Worm (Caenorhabditis elegans): ENCODE data around the gene K08E4.3.

The K08E4.3 gene

ce11 chrIV:12013120-12013519, 44.4 kb upstream of the K08E4.3 start, which contains the start of gene spe-17:
Gene spe-17 (plus strand): TSS chrIV:12013420.
- TF ChIP-seq hlh-1 (tag; optimal IDR thresholded peaks at IDR 0.05): no peak
- no peak for TF ChIP-seq nhr-237 (tag; optimal IDR thresholded peaks at IDR 0.05)
- TF ChIP-seq mab-5 (tag; optimal IDR thresholded peaks at IDR 0.05): no peak
- TF ChIP-seq nhr-2 (tag; optimal IDR thresholded peaks at IDR 0.05): no peak
- TF ChIP-seq lin-13 (tag; optimal IDR thresholded peaks at IDR 0.05): no peak
- TF ChIP-seq sem-2 (GFP tag; optimal IDR thresholded peaks at IDR 0.05): no peak
- no peak for TF ChIP-seq ceh-83 (GFP tag; optimal IDR thresholded peaks at IDR 0.05)
- TF ChIP-seq ces-1 (GFP tag; optimal IDR thresholded peaks at IDR 0.05): no peak

ce11 chrIV:12015586-12015985, 42.0 kb upstream of the K08E4.3 start, which contains the start of gene lips-6:
Gene lips-6 (minus strand): TSS chrIV:12015686.
- TF ChIP-seq flh-1 (GFP tag; optimal IDR thresholded peaks at IDR 0.05): no peak
- no peak for TF ChIP-seq nhr-28 (tag; optimal IDR thresholded peaks at IDR 0.05)

ce11 chrIV:12018920-12019319, 38.6 kb upstream of the K08E4.3 start:
- no peak for TF ChIP-seq mls-2 (tag; optimal IDR thresholded peaks at IDR 0.05)

- TF ChIP-seq M03D4.4 (tag; optimal IDR thresholded peaks at IDR 0.05) (no peak), elt-1 (tag; optimal IDR thresholded peaks at IDR 0.05; ENCODE audit: borderline replicate concordance, insufficient read depth) (peak; percentile 20), mab-5 (tag; optimal IDR thresholded peaks at IDR 0.05) (no peak), nhr-237 (tag; optimal IDR thresholded peaks at IDR 0.05) (no peak), cnd-1 (tag; optimal IDR thresholded peaks at IDR 0.05) (no peak)
Measured at ce11 chrIV:12021360-12021759, 36.2 kb upstream of the K08E4.3 start.

DNA sequence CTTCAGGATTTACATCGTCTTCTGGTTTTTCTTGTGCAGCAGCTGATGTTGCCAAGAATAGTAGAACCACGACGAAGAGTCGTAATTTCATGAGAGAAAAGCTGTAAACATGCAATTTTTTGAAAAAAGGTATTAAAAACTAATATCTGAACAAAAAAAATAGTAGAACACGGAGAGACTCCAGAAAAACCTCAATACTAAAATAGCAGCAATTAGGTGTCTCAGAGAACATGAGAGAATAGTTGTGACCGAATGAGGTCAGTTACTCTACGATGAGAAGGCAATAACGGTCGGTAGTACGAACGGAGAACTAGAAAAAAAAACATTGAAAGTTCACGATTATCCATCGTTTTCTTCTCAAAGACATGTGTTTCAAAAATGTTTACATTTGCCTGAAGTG, 28.5 kb upstream of the K08E4.3 start, which contains the start of gene tgn-38:
Gene tgn-38, minus strand, starts transcription at position 101 of the 400 bp plus-strand sequence.
- no peak for TF ChIP-seq bed-3 (GFP tag; optimal IDR thresholded peaks at IDR 0.05)
- TF ChIP-seq snpc-4 (tag; optimal IDR thresholded peaks at IDR 0.05): no peak
- TF ChIP-seq sem-2 (GFP tag; optimal IDR thresholded peaks at IDR 0.05): no peak
- TF ChIP-seq pha-4 (tag; optimal IDR thresholded peaks at IDR 0.05): no peak
- no peak for TF ChIP-seq M03D4.4 (tag; optimal IDR thresholded peaks at IDR 0.05)
- TF ChIP-seq zip-8 (tag; optimal IDR thresholded peaks at IDR 0.05): no peak
- TF ChIP-seq mab-5 (tag; optimal IDR thresholded peaks at IDR 0.05): no peak
- no peak for TF ChIP-seq nhr-2 (tag; optimal IDR thresholded peaks at IDR 0.05)
- no peak for TF ChIP-seq blmp-1 (tag; optimal IDR thresholded peaks at IDR 0.05)
- no peak for TF ChIP-seq hlh-1 (tag; optimal IDR thresholded peaks at IDR 0.05)
- no peak for TF ChIP-seq ztf-11 (tag; optimal IDR thresholded peaks at IDR 0.05)

- TF ChIP-seq ces-1 (GFP tag; optimal IDR thresholded peaks at IDR 0.05) (peak; percentile 14), sem-2 (GFP tag; optimal IDR thresholded peaks at IDR 0.05) (no peak), lsy-2 (tag; optimal IDR thresholded peaks at IDR 0.05) (peak; percentile 52), nhr-12 (tag; optimal IDR thresholded peaks at IDR 0.05) (no peak), mls-2 (tag; optimal IDR thresholded peaks at IDR 0.05) (no peak)
Measured at ce11 chrIV:12029722-12030182, 27.8 kb upstream of the K08E4.3 start, which contains the start of gene T12G3.11. Gene T12G3.11 (minus strand): TSS chrIV:12029772.

DNA sequence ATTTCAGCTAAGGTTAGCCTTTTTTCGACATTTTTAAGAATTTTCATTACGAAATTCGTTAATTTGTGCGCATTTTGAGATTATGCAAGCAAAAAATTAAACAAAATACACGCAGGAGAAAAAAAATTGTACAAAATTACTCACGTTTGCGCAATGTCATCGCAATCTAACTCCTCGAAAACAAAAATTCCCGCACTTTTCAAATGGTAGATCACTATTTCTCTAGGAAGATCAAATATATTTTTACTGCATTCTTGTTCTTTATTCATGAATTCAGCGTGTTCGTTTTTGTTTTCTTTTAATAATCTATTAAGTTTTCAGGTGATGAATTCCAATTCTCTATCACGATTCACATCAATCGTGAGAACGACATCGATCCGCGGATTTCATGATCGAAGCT, 26.5 kb upstream of the K08E4.3 start, which contains the start of the genes T12G3.6 and mrpl-51:
Gene T12G3.6, minus strand, starts transcription at position 269 of the 400 bp plus-strand sequence.
Gene mrpl-51, plus strand, starts transcription at position 322 of the 400 bp plus-strand sequence.
- no peak for TF ChIP-seq snpc-4 (tag; optimal IDR thresholded peaks at IDR 0.05)

ce11 chrIV:12032383-12032782, 25.2 kb upstream of the K08E4.3 start:
- peak; percentile 76 for TF ChIP-seq hlh-1 (tag; optimal IDR thresholded peaks at IDR 0.05)
- peak; percentile 68 for TF ChIP-seq unc-120 (tag; optimal IDR thresholded peaks at IDR 0.05; ENCODE audit: poor library complexity, severe bottlenecking)
- TF ChIP-seq nhr-2 (tag; optimal IDR thresholded peaks at IDR 0.05): peak; percentile 27
- TF ChIP-seq nhr-28 (tag; optimal IDR thresholded peaks at IDR 0.05): no peak
- TF ChIP-seq lin-32 (GFP tag; optimal IDR thresholded peaks at IDR 0.05): no peak
- TF ChIP-seq ham-2 (GFP tag; optimal IDR thresholded peaks at IDR 0.05): peak; percentile 65
- TF ChIP-seq lin-13 (tag; optimal IDR thresholded peaks at IDR 0.05): peak; percentile 54
- TF ChIP-seq zip-8 (tag; optimal IDR thresholded peaks at IDR 0.05): no peak
- no peak for TF ChIP-seq ztf-11 (tag; optimal IDR thresholded peaks at IDR 0.05)
- peak; percentile 55 for TF ChIP-seq ces-1 (GFP tag; optimal IDR thresholded peaks at IDR 0.05)
- no peak for TF ChIP-seq snpc-4 (tag; optimal IDR thresholded peaks at IDR 0.05)
- peak; percentile 37 for TF ChIP-seq drap-1 (GFP tag; optimal IDR thresholded peaks at IDR 0.05)
- TF ChIP-seq ceh-39 (tag; optimal IDR thresholded peaks at IDR 0.05): peak; percentile 98
- peak; percentile 65 for TF ChIP-seq mep-1 (tag; optimal IDR thresholded peaks at IDR 0.05)
- TF ChIP-seq cnd-1 (tag; optimal IDR thresholded peaks at IDR 0.05): peak; percentile 50
- TF ChIP-seq ceh-43 (GFP tag; optimal IDR thresholded peaks at IDR 0.05): no peak
- no peak for TF ChIP-seq M03D4.4 (tag; optimal IDR thresholded peaks at IDR 0.05)
- no peak for TF ChIP-seq blmp-1 (tag; optimal IDR thresholded peaks at IDR 0.05)
- TF ChIP-seq sem-2 (GFP tag; optimal IDR thresholded peaks at IDR 0.05): no peak
- peak; percentile 90 for TF ChIP-seq pha-4 (tag; optimal IDR thresholded peaks at IDR 0.05)
- TF ChIP-seq unc-39 (tag; optimal IDR thresholded peaks at IDR 0.05): no peak
- TF ChIP-seq flh-1 (GFP tag; optimal IDR thresholded peaks at IDR 0.05): no peak
- no peak for TF ChIP-seq nhr-76 (tag; optimal IDR thresholded peaks at IDR 0.05)
- TF ChIP-seq nhr-12 (tag; optimal IDR thresholded peaks at IDR 0.05): no peak
- no peak for TF ChIP-seq bed-3 (GFP tag; optimal IDR thresholded peaks at IDR 0.05)
- TF ChIP-seq tbx-8 (GFP tag; optimal IDR thresholded peaks at IDR 0.05): peak; percentile 32
- TF ChIP-seq elt-1 (tag; optimal IDR thresholded peaks at IDR 0.05; ENCODE audit: borderline replicate concordance, insufficient read depth): peak; percentile 11
